Worm (Caenorhabditis elegans) whole organism, early embryonic: Measurements from ENCODE around the gene srz-48.

ENCODE experiments used
- F13C5.2 ChIP-seq: sonication (generic microtip); optimal IDR thresholded peaks from 2 replicates; lab custom pipeline; 2017; ENCODE audit warnings: mild to moderate bottlenecking, missing genetic modification characterization, inconsistent platforms, missing compliant biosample characterization
- ama-1 ChIP-seq: fragments of 150-350 bp; optimal IDR thresholded peaks from 2 replicates; lab custom pipeline; 2014
- ceh-36 ChIP-seq: sonication (generic microtip); optimal IDR thresholded peaks from 2 replicates; lab custom pipeline; 2016; ENCODE audit warnings: missing genetic modification characterization, inconsistent platforms, missing compliant biosample characterization
- ets-7 ChIP-seq: sonication (generic microtip); optimal IDR thresholded peaks from 2 replicates; lab custom pipeline; 2016; ENCODE audit warnings: missing genotype, missing genetic modification characterization, missing compliant biosample characterization
- flt-1 ChIP-seq: fragments of 200-800 bp; sonication (Bioruptor generic); IDR thresholded peaks from 2 replicates; pipeline ENCODE4 v1.3.6; 2022; ENCODE audit warnings: missing genetic modification characterization, missing compliant biosample characterization
- hmbx-1 ChIP-seq: sonication (generic microtip); optimal IDR thresholded peaks from 2 replicates; lab custom pipeline; 2016; ENCODE audit warnings: mild to moderate bottlenecking, missing genetic modification characterization, missing compliant biosample characterization
- pes-1 ChIP-seq: fragments of 200-800 bp; sonication (Bioruptor generic); IDR thresholded peaks from 2 replicates; pipeline ENCODE4 v1.3.6; 2022; ENCODE audit warnings: missing genetic modification reagents, missing genetic modification characterization, missing compliant biosample characterization
- scrt-1 ChIP-seq: fragments of 200-800 bp; sonication (Bioruptor generic); IDR thresholded peaks from 2 replicates; pipeline ENCODE4 v1.3.6; 2022; ENCODE audit warnings: missing genetic modification characterization, missing compliant biosample characterization
- tbx-37 ChIP-seq: fragments of 200-800 bp; sonication (Bioruptor generic); conservative IDR thresholded peaks from 2 replicates; pipeline ENCODE4 v1.3.6; 2022; ENCODE audit warnings: missing genetic modification reagents, missing genetic modification characterization, missing compliant biosample characterization
- tra-4 ChIP-seq: sonication (generic microtip); optimal IDR thresholded peaks from 2 replicates; lab custom pipeline; 2017; ENCODE audit warnings: missing genetic modification characterization, missing compliant biosample characterization

DNA sequence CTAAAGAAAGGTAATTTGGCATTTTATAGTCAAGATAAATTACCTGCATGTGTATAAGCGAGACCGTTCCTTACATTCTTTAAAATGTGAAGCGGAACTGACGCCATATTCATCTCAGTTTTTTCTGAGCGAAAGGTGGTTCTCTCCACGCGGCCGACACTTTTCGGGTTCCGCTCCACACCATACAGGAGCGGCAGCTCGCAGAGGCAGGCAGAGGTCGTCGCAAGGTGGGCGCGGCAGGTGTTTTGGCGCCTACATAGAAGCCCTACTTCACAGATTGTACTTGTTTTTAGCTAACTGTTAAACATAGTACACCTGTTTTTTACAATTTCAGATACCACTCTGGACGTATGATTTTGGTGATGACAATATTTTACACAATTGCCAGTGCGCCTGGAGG lies 7.9 kb upstream of the srz-48 start:
- TF ChIP-seq ama-1 (lab: Kevin White, UChicago) (no peak), ceh-36 (tag; lab: Kevin White, UChicago) (no peak), hmbx-1 (no peak), flt-1 (GFP tag; lab: Robert Waterston, UW) (no peak), F13C5.2 (no peak), pes-1 (GFP tag; lab: Robert Waterston, UW) (no peak), scrt-1 (no peak), tra-4 (tag; lab: Kevin White, UChicago) (no peak), ets-7 (no peak), tbx-37 (GFP tag; lab: Robert Waterston, UW) (no peak)
